Worm (Caenorhabditis elegans) whole organism, young adult: Measurements from ENCODE around the gene Y16B4A.2.

Experiments used
- B0019.2 ChIP-seq: fragments of 200-800 bp; sonication (Bioruptor generic); conservative IDR thresholded peaks from 2 replicates; pipeline ENCODE4 v1.3.6; 2022; ENCODE audit warnings: missing genetic modification reagents, missing genetic modification characterization, missing compliant biosample characterization
- C17E4.6 ChIP-seq: fragments of 200-800 bp; sonication (Bioruptor generic); IDR thresholded peaks from 2 replicates; pipeline ENCODE4 v1.3.6; 2022; ENCODE audit warnings: missing genetic modification reagents, missing genetic modification characterization, missing compliant biosample characterization
- D2030.7 ChIP-seq: fragments of 200-800 bp; sonication (Bioruptor generic); IDR thresholded peaks from 2 replicates; pipeline ENCODE4 v1.3.6; 2022; ENCODE audit warnings: missing genetic modification reagents, missing genetic modification characterization, missing compliant biosample characterization
- F33H1.4 ChIP-seq: fragments of 200-800 bp; sonication (Bioruptor generic); IDR thresholded peaks from 2 replicates; pipeline ENCODE4 v1.3.6; 2022; ENCODE audit warnings: missing genetic modification reagents, missing genetic modification characterization, missing compliant biosample characterization
- F49E8.2 ChIP-seq: sonication (generic microtip); optimal IDR thresholded peaks from 3 replicates; lab custom pipeline; 2017; ENCODE audit warnings: missing genetic modification characterization, mild to moderate bottlenecking, missing compliant biosample characterization, antibody characterized with exemption, moderate library complexity; ENCODE audit not compliant: insufficient read depth
- F52B5.7 ChIP-seq: sonication (generic microtip); optimal IDR thresholded peaks from 2 replicates; lab custom pipeline; 2016; ENCODE audit warnings: mild to moderate bottlenecking, missing genetic modification characterization, missing compliant biosample characterization
- K12H6.12 ChIP-seq: fragments of 200-800 bp; sonication (Bioruptor generic); optimal IDR thresholded peaks from 2 replicates; lab custom pipeline; 2018; ENCODE audit warnings: mild to moderate bottlenecking, missing genetic modification characterization, missing compliant biosample characterization
- T07F8.4 ChIP-seq: sonication (generic microtip); optimal IDR thresholded peaks from 2 replicates; lab custom pipeline; 2016; ENCODE audit warnings: mild to moderate bottlenecking, missing genetic modification characterization, moderate library complexity, missing compliant biosample characterization
- ZK185.1 ChIP-seq: sonication (generic microtip); optimal IDR thresholded peaks from 2 replicates; lab custom pipeline; 2016; ENCODE audit warnings: mild to moderate bottlenecking, missing genetic modification characterization, missing compliant biosample characterization; ENCODE audit not compliant: poor library complexity, severe bottlenecking
- ama-1 ChIP-seq, 3 experiments: fragments of 150-350 bp in 1 of 3; sonication (generic microtip) in 2 of 3; optimal IDR thresholded peaks; 2 replicates each; lab custom pipeline; 2014 to 2018; ENCODE audit warnings: missing biosample characterization in 2 of 3, missing genetic modification characterization in 2 of 3, missing genetic modification reagents in 2 of 3
- attf-3 ChIP-seq: fragments of 200-800 bp; sonication (Bioruptor generic); conservative IDR thresholded peaks from 2 replicates; pipeline ENCODE4 v1.3.6; 2022; ENCODE audit warnings: missing genetic modification reagents, missing genetic modification characterization, missing compliant biosample characterization
- cebp-1 ChIP-seq, 2 experiments: fragments of 200-800 bp in 1 of 2; sonication (Bioruptor generic) in 1 of 2; sonication (generic microtip) in 1 of 2; IDR thresholded peaks in 1 of 2; optimal IDR thresholded peaks in 1 of 2; 2 replicates each; pipeline versions ENCODE4 v1.3.6 to Lab custom; 2017 to 2022; ENCODE audit warnings: missing compliant biosample characterization in 2 of 2, missing genetic modification characterization in 2 of 2, mild to moderate bottlenecking in 1 of 2, missing genetic modification reagents in 1 of 2, moderate library complexity in 1 of 2
- cebp-2 ChIP-seq: fragments of 200-800 bp; sonication (Bioruptor generic); IDR thresholded peaks from 2 replicates; pipeline ENCODE4 v1.3.6; 2022; ENCODE audit warnings: missing genetic modification characterization, missing compliant biosample characterization
- ceh-100 ChIP-seq: fragments of 200-800 bp; sonication (Bioruptor generic); IDR thresholded peaks from 2 replicates; pipeline ENCODE4 v1.3.6; 2022; ENCODE audit warnings: missing genetic modification reagents, missing genetic modification characterization, missing compliant biosample characterization
- ceh-40 ChIP-seq: fragments of 200-800 bp; sonication (Bioruptor generic); IDR thresholded peaks from 2 replicates; pipeline ENCODE4 v1.3.6; 2022; ENCODE audit warnings: missing genetic modification characterization, missing compliant biosample characterization
- ceh-79 ChIP-seq: sonication (generic microtip); optimal IDR thresholded peaks from 2 replicates; lab custom pipeline; 2017; ENCODE audit warnings: mild to moderate bottlenecking, missing genetic modification characterization, missing compliant biosample characterization
- ceh-91 ChIP-seq: fragments of 200-800 bp; sonication (Bioruptor generic); IDR thresholded peaks from 2 replicates; pipeline ENCODE4 v1.3.6; 2022; ENCODE audit warnings: missing genetic modification reagents, missing genetic modification characterization, missing compliant biosample characterization
- dpl-1 ChIP-seq: fragments of 150-350 bp; optimal IDR thresholded peaks from 2 replicates; lab custom pipeline; 2014; ENCODE audit warnings: missing biosample characterization, missing genetic modification reagents, missing genetic modification characterization
- efl-1 ChIP-seq: fragments of 150-350 bp; optimal IDR thresholded peaks from 2 replicates; lab custom pipeline; 2014; ENCODE audit warnings: missing biosample characterization, missing genetic modification reagents, missing genetic modification characterization
- egl-18 ChIP-seq: fragments of 200-800 bp; sonication (Bioruptor generic); IDR thresholded peaks from 2 replicates; pipeline ENCODE4 v1.3.6; 2022; ENCODE audit warnings: missing genetic modification reagents, missing genetic modification characterization, missing compliant biosample characterization
- ekl-4 ChIP-seq: fragments of 200-800 bp; sonication (Bioruptor generic); IDR thresholded peaks from 2 replicates; pipeline ENCODE4 v1.3.6; 2022; ENCODE audit warnings: missing genetic modification reagents, missing genetic modification characterization, missing compliant biosample characterization
- ets-4 ChIP-seq: fragments of 200-800 bp; sonication (Bioruptor generic); optimal IDR thresholded peaks from 2 replicates; lab custom pipeline; 2018; ENCODE audit warnings: mild to moderate bottlenecking, missing genetic modification characterization, missing compliant biosample characterization
- hrde-1 ChIP-seq: sonication (generic microtip); optimal IDR thresholded peaks from 2 replicates; lab custom pipeline; 2016; ENCODE audit warnings: missing genetic modification characterization, mild to moderate bottlenecking, missing compliant biosample characterization, moderate library complexity, missing genotype, missing genetic modification reagents, borderline replicate concordance
- let-526 ChIP-seq: fragments of 200-800 bp; sonication (Bioruptor generic); IDR thresholded peaks from 2 replicates; pipeline ENCODE4 v1.3.6; 2022; ENCODE audit warnings: missing genetic modification reagents, missing genetic modification characterization, missing compliant biosample characterization
- let-607 ChIP-seq, 2 experiments: fragments of 200-800 bp in 1 of 2; sonication (Bioruptor generic) in 1 of 2; sonication (generic microtip) in 1 of 2; optimal IDR thresholded peaks; 2 replicates each; lab custom pipeline; 2016 to 2018; ENCODE audit warnings: mild to moderate bottlenecking in 2 of 2, missing compliant biosample characterization in 2 of 2, missing genetic modification characterization in 2 of 2, moderate library complexity in 2 of 2, missing genotype in 1 of 2
- madf-10 ChIP-seq: sonication (generic microtip); optimal IDR thresholded peaks from 2 replicates; lab custom pipeline; 2016; ENCODE audit warnings: mild to moderate bottlenecking, missing genetic modification characterization, missing compliant biosample characterization
- madf-6 ChIP-seq: fragments of 200-800 bp; sonication (Bioruptor generic); IDR thresholded peaks from 2 replicates; pipeline ENCODE4 v1.3.6; 2022; ENCODE audit warnings: missing genetic modification reagents, missing genetic modification characterization, missing compliant biosample characterization
- mcd-1 ChIP-seq: fragments of 200-800 bp; sonication (Bioruptor generic); IDR thresholded peaks from 2 replicates; pipeline ENCODE4 v1.3.6; 2022; ENCODE audit warnings: missing genetic modification reagents, missing genetic modification characterization, missing compliant biosample characterization
- mel-28 ChIP-seq: sonication (generic microtip); optimal IDR thresholded peaks from 2 replicates; lab custom pipeline; 2016; ENCODE audit warnings: borderline replicate concordance, mild to moderate bottlenecking, missing genetic modification characterization, missing compliant biosample characterization
- nfya-1 ChIP-seq: sonication (generic microtip); optimal IDR thresholded peaks from 2 replicates; lab custom pipeline; 2017; ENCODE audit warnings: antibody characterized with exemption, missing compliant biosample characterization, missing genetic modification characterization, borderline replicate concordance; ENCODE audit not compliant: insufficient read depth
- nfya-2 ChIP-seq: fragments of 200-800 bp; sonication (Bioruptor generic); IDR thresholded peaks from 2 replicates; pipeline ENCODE4 v1.3.6; 2022; ENCODE audit warnings: missing genetic modification reagents, missing genetic modification characterization, missing compliant biosample characterization
- nhr-80 ChIP-seq: sonication (generic microtip); optimal IDR thresholded peaks from 2 replicates; lab custom pipeline; 2016; ENCODE audit warnings: missing genetic modification characterization, missing compliant biosample characterization
- sea-2 ChIP-seq: fragments of 200-800 bp; sonication (Bioruptor generic); IDR thresholded peaks from 2 replicates; pipeline ENCODE4 v1.3.6; 2022; ENCODE audit warnings: missing genetic modification characterization, missing compliant biosample characterization
- snpc-1.3 ChIP-seq: sonication (generic microtip); optimal IDR thresholded peaks from 2 replicates; lab custom pipeline; 2017; ENCODE audit warnings: missing genetic modification characterization, mild to moderate bottlenecking, missing compliant biosample characterization, antibody characterized with exemption, moderate library complexity, missing genotype, missing genetic modification reagents; ENCODE audit not compliant: insufficient read depth
- snpc-4 ChIP-seq, 5 experiments: fragments of 150-350 bp in 1 of 5; sonication (generic microtip) in 4 of 5; optimal IDR thresholded peaks; 2 replicates each; lab custom pipeline; 2014 to 2018; ENCODE audit warnings: missing genetic modification characterization in 5 of 5, missing biosample characterization in 3 of 5, antibody characterized with exemption in 2 of 5, mild to moderate bottlenecking in 2 of 5, missing compliant biosample characterization in 2 of 5, missing genotype in 2 of 5, moderate library complexity in 2 of 5, missing genetic modification reagents in 1 of 5
- sptf-2 ChIP-seq: fragments of 200-800 bp; sonication (Bioruptor generic); optimal IDR thresholded peaks from 2 replicates; lab custom pipeline; 2018; ENCODE audit warnings: mild to moderate bottlenecking, missing genetic modification characterization, missing compliant biosample characterization
- tbp1 ChIP-seq: fragments of 200-800 bp; sonication (Bioruptor generic); optimal IDR thresholded peaks from 2 replicates; lab custom pipeline; 2018; ENCODE audit warnings: mild to moderate bottlenecking, missing genetic modification characterization, missing compliant biosample characterization
- tbx-9 ChIP-seq: sonication (generic microtip); optimal IDR thresholded peaks from 2 replicates; lab custom pipeline; 2016; ENCODE audit warnings: borderline replicate concordance, missing genetic modification characterization, inconsistent platforms, missing compliant biosample characterization
- unc-62 ChIP-seq: fragments of 150-350 bp; optimal IDR thresholded peaks from 2 replicates; lab custom pipeline; 2014; ENCODE audit warnings: missing biosample characterization, missing genetic modification reagents, missing genetic modification characterization
- xnd-1 ChIP-seq: sonication (generic microtip); optimal IDR thresholded peaks from 2 replicates; lab custom pipeline; 2016; ENCODE audit warnings: missing genotype, missing genetic modification reagents, missing genetic modification characterization, missing compliant biosample characterization
- zfh-2 ChIP-seq: fragments of 200-800 bp; sonication (Bioruptor generic); conservative IDR thresholded peaks from 2 replicates; pipeline ENCODE4 v1.3.6; 2022; ENCODE audit warnings: missing genetic modification reagents, missing genetic modification characterization, missing compliant biosample characterization
- ztf-25 ChIP-seq: fragments of 200-800 bp; sonication (Bioruptor generic); IDR thresholded peaks from 2 replicates; pipeline ENCODE4 v1.3.6; 2022; ENCODE audit warnings: missing genetic modification reagents, missing genetic modification characterization, missing compliant biosample characterization

Y16B4A.2 gene

DNA sequence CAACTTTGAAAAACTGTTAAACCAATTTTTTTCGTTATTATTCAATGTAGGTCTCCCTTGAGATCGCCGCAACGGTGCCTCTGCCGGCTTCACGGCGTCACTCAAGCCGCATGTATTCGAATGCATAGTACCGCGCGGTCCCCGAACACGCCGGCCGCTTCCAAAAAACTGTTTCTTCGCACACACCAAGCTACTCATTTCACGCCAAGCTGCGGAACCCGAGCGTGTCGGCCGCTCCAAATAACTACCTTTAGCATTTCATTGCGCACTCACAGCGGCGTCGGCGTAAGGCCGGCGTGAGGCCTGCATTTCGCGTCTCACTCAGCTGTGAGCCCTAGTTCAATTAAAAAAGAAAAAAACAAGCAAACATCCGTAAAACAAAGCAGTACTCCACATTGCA, 15.0 kb downstream of the Y16B4A.2 start:
- TF ChIP-seq ekl-4: no peak
- TF ChIP-seq F52B5.7 (tag; lab: Kevin White, UChicago): peak; percentile 19
- no peak for TF ChIP-seq snpc-4 (GFP tag; optimal IDR thresholded peaks at IDR 0.05; lab: Kevin White, UChicago)
- peak in 2 of 4 experiments; percentile 8 to 17 for TF ChIP-seq snpc-4 (tag; optimal IDR thresholded peaks at IDR 0.05; lab: Kevin White, UChicago)
- peak; percentile 73 for TF ChIP-seq zfh-2 (GFP tag; lab: Robert Waterston, UW)
- TF ChIP-seq mcd-1 (GFP tag; lab: Robert Waterston, UW): 0 out of 2 replicates have a peak, but pooled peaks have one; percentile 8

DNA sequence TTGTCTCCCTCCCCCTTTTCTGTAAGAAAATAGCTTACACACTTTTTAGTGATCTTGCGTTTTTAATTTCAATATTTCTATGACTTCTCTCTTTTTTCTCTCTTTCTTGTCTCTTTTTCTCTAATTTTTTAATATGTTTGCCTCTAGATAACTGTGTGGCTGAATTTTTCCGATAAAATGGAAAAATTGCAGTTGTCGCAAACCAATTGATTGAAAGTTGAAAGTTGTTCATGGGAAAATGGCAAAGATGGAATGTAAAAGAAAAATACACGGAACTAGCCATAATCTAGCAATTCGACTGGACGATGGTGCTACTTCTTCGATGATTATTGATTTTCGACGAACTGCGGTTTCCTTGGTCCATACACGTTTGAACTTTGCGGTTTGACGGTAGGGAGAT, 15.8 kb downstream of the Y16B4A.2 start:
- peak; percentile 71 for TF ChIP-seq nhr-80 (tag; lab: Kevin White, UChicago)
- TF ChIP-seq let-607 (tag; optimal IDR thresholded peaks at IDR 0.05; lab: Kevin White, UChicago): peak; percentile 7 to 62
- no peak for TF ChIP-seq tbp1 (GFP tag; lab: Kevin White, UChicago)

DNA sequence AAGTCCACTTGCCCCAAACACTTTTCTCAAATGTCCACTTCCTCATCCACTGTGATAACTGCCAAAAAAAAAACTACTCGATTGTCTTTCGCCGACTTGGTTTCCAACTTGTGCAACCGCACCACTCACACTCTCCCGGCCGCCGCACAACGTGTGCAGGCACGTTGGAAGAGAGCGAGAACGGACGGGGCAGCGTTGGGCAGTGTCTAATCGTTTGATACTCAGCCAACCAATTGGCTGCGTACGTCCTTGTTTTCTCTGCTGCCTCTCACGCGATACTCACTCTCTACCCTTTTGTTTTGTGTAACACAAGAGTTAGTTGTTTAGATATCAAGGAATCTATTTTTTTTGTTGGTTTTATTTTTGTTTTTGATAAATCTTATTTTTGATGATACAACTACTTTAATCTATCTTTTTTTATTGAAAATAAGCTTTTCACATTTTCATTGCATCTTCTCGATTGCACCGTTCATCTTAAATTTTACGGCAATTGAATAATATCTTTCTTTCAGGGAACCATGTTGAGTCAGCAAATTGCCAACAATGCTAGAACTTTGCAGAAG, 18.1 kb downstream of the Y16B4A.2 start, which contains the start of gene sucl-1:
Gene sucl-1 (plus strand): TSS at position 513 of the 563 bp plus-strand sequence.
- TF ChIP-seq xnd-1 (tag; lab: Kevin White, UChicago) (no peak), C17E4.6 (GFP tag; lab: Robert Waterston, UW) (no peak), sptf-2 (GFP tag; lab: Kevin White, UChicago) (no peak), ztf-25 (GFP tag; lab: Robert Waterston, UW) (no peak), snpc-1.3 (tag; lab: Kevin White, UChicago) (no peak), F49E8.2 (no peak), B0019.2 (no peak), K12H6.12 (tag; lab: Kevin White, UChicago) (peak; percentile 73), ceh-100 (no peak), tbx-9 (tag; lab: Kevin White, UChicago) (no peak), ama-1 (optimal IDR thresholded peaks at IDR 0.05; lab: Kevin White, UChicago) (no peak), ama-1 (GFP tag; optimal IDR thresholded peaks at IDR 0.05; lab: Kevin White, UChicago) (peak in 1 of 2 experiments; percentile 39), mel-28 (tag; lab: Kevin White, UChicago) (no peak), ceh-91 (GFP tag; lab: Robert Waterston, UW) (no peak), efl-1 (GFP tag; lab: Kevin White, UChicago) (no peak), hrde-1 (tag; lab: Kevin White, UChicago) (no peak), dpl-1 (GFP tag; lab: Kevin White, UChicago) (no peak), madf-10 (tag; lab: Kevin White, UChicago) (peak; percentile 59), cebp-1 (GFP tag; IDR thresholded peaks at IDR 0.05; lab: Robert Waterston, UW) (peak; percentile 55; the same call in 1 of the 2 replicates), cebp-1 (tag; optimal IDR thresholded peaks at IDR 0.05; lab: Kevin White, UChicago) (peak; percentile 86), egl-18 (GFP tag; lab: Robert Waterston, UW) (no peak), let-526 (GFP tag; lab: Robert Waterston, UW) (no peak), nhr-80 (tag; lab: Kevin White, UChicago) (peak; percentile 99), D2030.7 (GFP tag; lab: Robert Waterston, UW) (no peak), ceh-40 (GFP tag; lab: Robert Waterston, UW) (no peak), madf-6 (GFP tag; lab: Robert Waterston, UW) (peak; percentile 27; the same call in 1 of the 2 replicates), nfya-1 (tag; lab: Kevin White, UChicago) (no peak), ceh-79 (no peak), attf-3 (GFP tag; lab: Robert Waterston, UW) (0 out of 2 replicates have a peak, but pooled peaks have one; percentile 36), sea-2 (no peak), F33H1.4 (GFP tag; lab: Robert Waterston, UW) (no peak), unc-62 (GFP tag; lab: Kevin White, UChicago) (no peak), cebp-2 (GFP tag; lab: Robert Waterston, UW) (no peak), T07F8.4 (tag; lab: Kevin White, UChicago) (no peak), ets-4 (GFP tag; lab: Kevin White, UChicago) (peak; percentile 86), nfya-2 (GFP tag; lab: Robert Waterston, UW) (no peak), ZK185.1 (tag; lab: Kevin White, UChicago) (no peak)
